Fruit fly (Drosophila melanogaster) whole organism: ENCODE results near the gene mtsh.

Source experiments
- CG8478 ChIP-seq: fragments of >200 bp; optimal IDR thresholded peaks from 2 replicates; lab custom pipeline; 2018; ENCODE audit warnings: inconsistent platforms
- Dll ChIP-seq: fragments of >200 bp; optimal IDR thresholded peaks from 2 replicates; lab custom pipeline; 2017
- EcR ChIP-seq, 2 experiments: fragments of >200 bp; optimal IDR thresholded peaks; 2 replicates each; lab custom pipeline; 2017; ENCODE audit warnings: missing biosample characterization in 2 of 2, missing genetic modification characterization in 2 of 2, missing genetic modification reagents in 2 of 2
- pan ChIP-seq: fragments of >200 bp; optimal IDR thresholded peaks from 2 replicates; lab custom pipeline; 2017
- psq ChIP-seq: fragments of >200 bp; optimal IDR thresholded peaks from 2 replicates; lab custom pipeline; 2017
- usp ChIP-seq: fragments of >200 bp; optimal IDR thresholded peaks from 2 replicates; lab custom pipeline; 2017; ENCODE audit warnings: missing biosample characterization, missing genetic modification characterization, mixed read lengths

DNA sequence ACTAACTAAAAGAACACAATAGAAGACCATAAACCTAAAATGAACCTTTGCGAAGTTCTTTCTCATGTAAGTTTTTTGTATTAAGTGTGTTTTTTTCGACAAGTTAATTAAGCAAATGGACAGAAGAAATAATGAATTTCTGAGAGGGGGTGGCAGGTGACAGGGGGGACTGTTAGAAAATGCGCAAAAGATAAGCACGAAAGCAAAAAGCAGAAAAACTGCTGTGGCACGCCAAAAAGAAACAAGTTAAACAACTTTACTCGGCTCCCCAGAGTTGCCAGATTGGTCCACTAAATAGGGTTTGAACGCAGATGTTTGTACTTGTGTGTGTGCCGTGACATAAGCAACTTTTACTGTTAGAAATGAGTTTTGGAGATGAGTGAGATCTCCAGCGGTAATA lies 42.8 kb downstream of the mtsh start:
- no peak for TF ChIP-seq psq (lab: Kevin White, UChicago)
- no peak for TF ChIP-seq pan (lab: Kevin White, UChicago)
- no peak for TF ChIP-seq usp
- TF ChIP-seq Dll, result no peak
- TF ChIP-seq CG8478, result no peak
- TF ChIP-seq EcR (GFP tag; optimal IDR thresholded peaks at IDR 0.05; lab: Kevin White, UChicago), result no peak
